Fruit fly (Drosophila melanogaster) whole organism, embryonic: Measurements from ENCODE around the gene wuho.
A peak's percentile ranks its signal among the peaks of the same experiment; 100 is the strongest.

Source experiments
- Atf-2 ChIP-seq: fragments of 200-800 bp; sonication (Bioruptor generic); optimal IDR thresholded peaks from 2 replicates; lab custom pipeline; 2016; ENCODE audit warnings: missing biosample characterization, missing genetic modification characterization
- CG10274 ChIP-seq: fragments of 200-800 bp; sonication (Bioruptor generic); optimal IDR thresholded peaks from 3 replicates; lab custom pipeline; 2017; ENCODE audit warnings: missing biosample characterization, mild to moderate bottlenecking, missing genetic modification characterization
- CG10321 ChIP-seq: fragments of 200-800 bp; sonication (Bioruptor generic); IDR thresholded peaks from 2 replicates; pipeline ENCODE4 v1.3.6; 2022; ENCODE audit warnings: missing biosample characterization, missing genetic modification characterization
- CG10462 ChIP-seq: fragments of 200-800 bp; sonication (Bioruptor generic); optimal IDR thresholded peaks from 2 replicates; lab custom pipeline; 2016; ENCODE audit warnings: missing biosample characterization, missing genetic modification characterization
- CG12299 ChIP-seq: fragments of 200-800 bp; sonication (Bioruptor generic); optimal IDR thresholded peaks from 2 replicates; lab custom pipeline; 2018; ENCODE audit warnings: missing biosample characterization, mild to moderate bottlenecking, missing genetic modification characterization
- CG13296 ChIP-seq: fragments of 200-800 bp; sonication (Bioruptor generic); optimal IDR thresholded peaks from 3 replicates; lab custom pipeline; 2018; ENCODE audit warnings: missing biosample characterization, mild to moderate bottlenecking, missing genetic modification characterization
- CG14667 ChIP-seq: fragments of 200-800 bp; sonication (Bioruptor generic); IDR thresholded peaks from 2 replicates; pipeline ENCODE4 v1.3.6; 2022; ENCODE audit warnings: missing biosample characterization, missing genetic modification characterization
- CG14965 ChIP-seq: fragments of 200-800 bp; sonication (Bioruptor generic); optimal IDR thresholded peaks from 2 replicates; lab custom pipeline; 2016; ENCODE audit warnings: missing biosample characterization, missing genetic modification characterization, borderline replicate concordance
- CG1602 ChIP-seq: fragments of 200-800 bp; sonication (Bioruptor generic); optimal IDR thresholded peaks from 3 replicates; lab custom pipeline; 2016; ENCODE audit warnings: missing biosample characterization, missing genetic modification characterization
- CG1603 ChIP-seq: fragments of 200-800 bp; sonication (Bioruptor generic); optimal IDR thresholded peaks from 2 replicates; lab custom pipeline; 2019; ENCODE audit warnings: missing biosample characterization, mild to moderate bottlenecking, missing genetic modification characterization, moderate library complexity
- CG1647 ChIP-seq: fragments of 200-800 bp; sonication (Bioruptor generic); optimal IDR thresholded peaks from 3 replicates; lab custom pipeline; 2016; ENCODE audit warnings: missing biosample characterization, missing genetic modification characterization
- CG17359 ChIP-seq: fragments of 200-800 bp; sonication (Bioruptor generic); optimal IDR thresholded peaks from 3 replicates; lab custom pipeline; 2018; ENCODE audit warnings: missing biosample characterization, mild to moderate bottlenecking, missing genetic modification characterization, moderate library complexity
- CG2712 ChIP-seq: fragments of 200-800 bp; optimal IDR thresholded peaks from 3 replicates; lab custom pipeline; 2019; ENCODE audit warnings: missing biosample characterization, mild to moderate bottlenecking, missing genetic modification characterization, moderate library complexity
- CG3065 ChIP-seq: fragments of 200-800 bp; sonication (Bioruptor generic); optimal IDR thresholded peaks from 2 replicates; lab custom pipeline; 2016; ENCODE audit warnings: missing biosample characterization, missing genetic modification characterization
- CG31224 ChIP-seq: fragments of 200-800 bp; sonication (Bioruptor generic); IDR thresholded peaks from 2 replicates; pipeline ENCODE4 v1.3.6; 2022; ENCODE audit warnings: missing biosample characterization, missing genetic modification characterization
- CG3726 ChIP-seq: fragments of 200-800 bp; sonication (Bioruptor generic); IDR thresholded peaks from 3 replicates; pipeline ENCODE4, ENCODE4 v1.3.6; 2022; ENCODE audit warnings: missing biosample characterization, missing genetic modification characterization
- CG4424 ChIP-seq: fragments of 200-800 bp; sonication (Bioruptor generic); optimal IDR thresholded peaks from 3 replicates; lab custom pipeline; 2016; ENCODE audit warnings: missing biosample characterization, missing genetic modification characterization
- CG6175 ChIP-seq: fragments of 200-800 bp; sonication (Bioruptor generic); IDR thresholded peaks from 3 replicates; pipeline ENCODE4 v1.3.6; 2022; ENCODE audit warnings: missing biosample characterization, missing genetic modification characterization
- CG6791 ChIP-seq: fragments of 200-800 bp; sonication (Bioruptor generic); IDR thresholded peaks from 3 replicates; pipeline ENCODE4 v1.3.6; 2022; ENCODE audit warnings: missing biosample characterization, missing genetic modification characterization; ENCODE audit not compliant: partially characterized antibody
- CG6813 ChIP-seq: fragments of 200-800 bp; sonication (Bioruptor generic); optimal IDR thresholded peaks from 2 replicates; lab custom pipeline; 2017; ENCODE audit warnings: missing biosample characterization, missing genetic modification characterization, mild to moderate bottlenecking, moderate library complexity, missing genetic modification reagents
- CG8290 ChIP-seq, 3 experiments: fragments of 200-800 bp; sonication (Bioruptor generic); optimal IDR thresholded peaks; 2 replicates each; lab custom pipeline; 2016 to 2019; ENCODE audit warnings: missing biosample characterization in 3 of 3, missing genetic modification characterization in 3 of 3, mild to moderate bottlenecking in 2 of 3, moderate library complexity in 1 of 3
- CG8478 ChIP-seq: fragments of >200 bp; optimal IDR thresholded peaks from 2 replicates; lab custom pipeline; 2018
- CG8924 ChIP-seq: fragments of 200-800 bp; optimal IDR thresholded peaks from 3 replicates; lab custom pipeline; 2019; ENCODE audit warnings: missing biosample characterization, mild to moderate bottlenecking, missing genetic modification characterization, moderate library complexity
- CG9817 ChIP-seq: fragments of 200-800 bp; sonication (Bioruptor generic); optimal IDR thresholded peaks from 2 replicates; lab custom pipeline; 2018; ENCODE audit warnings: missing biosample characterization, mild to moderate bottlenecking, missing genetic modification characterization, moderate library complexity
- CHES-1-like ChIP-seq: fragments of 200-800 bp; sonication (Bioruptor generic); optimal IDR thresholded peaks from 2 replicates; lab custom pipeline; 2016; ENCODE audit warnings: missing biosample characterization, missing genetic modification characterization
- Chrac-16 ChIP-seq: fragments of 200-800 bp; sonication (Bioruptor generic); optimal IDR thresholded peaks from 3 replicates; lab custom pipeline; 2016; ENCODE audit warnings: missing biosample characterization, missing genetic modification characterization
- Dp ChIP-seq: fragments of 200-800 bp; sonication (Bioruptor generic); optimal IDR thresholded peaks from 2 replicates; lab custom pipeline; 2018; ENCODE audit warnings: missing biosample characterization, mild to moderate bottlenecking, missing genetic modification characterization, moderate library complexity
- Dref ChIP-seq: fragments of 200-800 bp; sonication (Bioruptor generic); IDR thresholded peaks from 2 replicates; pipeline ENCODE4 v1.3.6; 2022; ENCODE audit warnings: missing biosample characterization, missing genetic modification characterization
- H2.0 ChIP-seq: fragments of 200-800 bp; sonication (Bioruptor generic); IDR thresholded peaks from 2 replicates; pipeline ENCODE4 v1.3.6; 2022; ENCODE audit warnings: missing biosample characterization, missing genetic modification characterization
- HLH54F ChIP-seq: fragments of 200-800 bp; sonication (Bioruptor generic); optimal IDR thresholded peaks from 3 replicates; lab custom pipeline; 2016; ENCODE audit warnings: missing biosample characterization, missing genetic modification characterization
- Hr51 ChIP-seq, 2 experiments: fragments of 200-800 bp; sonication (Bioruptor generic); optimal IDR thresholded peaks; 2 replicates in 1 of 2; 3 replicates in 1 of 2; lab custom pipeline; 2016 to 2018; ENCODE audit warnings: missing biosample characterization in 2 of 2, missing genetic modification characterization in 2 of 2, mild to moderate bottlenecking in 1 of 2, moderate library complexity in 1 of 2
- Hr78 ChIP-seq, 2 experiments: fragments of 200-800 bp in 1 of 2; fragments of >200 bp in 1 of 2; sonication (Bioruptor generic) in 1 of 2; optimal IDR thresholded peaks; 2 replicates each; lab custom pipeline; 2017 to 2019; ENCODE audit warnings: missing biosample characterization in 2 of 2, missing genetic modification characterization in 2 of 2, mild to moderate bottlenecking in 1 of 2, moderate library complexity in 1 of 2
- Myb ChIP-seq: fragments of 200-800 bp; sonication (Bioruptor generic); optimal IDR thresholded peaks from 2 replicates; lab custom pipeline; 2016; ENCODE audit warnings: missing biosample characterization, missing genetic modification characterization
- Neu2 ChIP-seq: fragments of 200-800 bp; sonication (Bioruptor generic); optimal IDR thresholded peaks from 3 replicates; lab custom pipeline; 2016; ENCODE audit warnings: missing biosample characterization, missing genetic modification characterization, borderline replicate concordance
- PHDP ChIP-seq: fragments of 200-800 bp; sonication (Bioruptor generic); optimal IDR thresholded peaks from 3 replicates; lab custom pipeline; 2018; ENCODE audit warnings: missing biosample characterization, mild to moderate bottlenecking, missing genetic modification characterization, moderate library complexity
- Rfx ChIP-seq: fragments of 200-800 bp; sonication (Bioruptor generic); IDR thresholded peaks from 2 replicates; pipeline ENCODE4 v1.3.6; 2022; ENCODE audit warnings: missing biosample characterization, missing genetic modification characterization
- bcd ChIP-seq: fragments of 200-800 bp; sonication (Bioruptor generic); optimal IDR thresholded peaks from 2 replicates; lab custom pipeline; 2017; ENCODE audit warnings: missing biosample characterization, mild to moderate bottlenecking, missing genetic modification characterization
- cad ChIP-seq: fragments of >200 bp; optimal IDR thresholded peaks from 2 replicates; lab custom pipeline; 2017; ENCODE audit warnings: missing biosample characterization, missing genetic modification characterization
- crp ChIP-seq, 2 experiments: fragments of 200-800 bp; sonication (Bioruptor generic); optimal IDR thresholded peaks; 2 replicates in 1 of 2; 3 replicates in 1 of 2; lab custom pipeline; 2017; ENCODE audit warnings: missing biosample characterization in 2 of 2, missing genetic modification characterization in 2 of 2, mild to moderate bottlenecking in 1 of 2, moderate library complexity in 1 of 2
- ewg ChIP-seq: fragments of 200-800 bp; sonication (Bioruptor generic); optimal IDR thresholded peaks from 3 replicates; lab custom pipeline; 2017; ENCODE audit warnings: mild to moderate bottlenecking, missing biosample characterization, missing genetic modification reagents, missing genetic modification characterization
- jumu ChIP-seq: fragments of 200-800 bp; sonication (Bioruptor generic); optimal IDR thresholded peaks from 3 replicates; lab custom pipeline; 2016; ENCODE audit warnings: missing biosample characterization, missing genetic modification characterization
- kah ChIP-seq: fragments of 200-800 bp; sonication (Bioruptor generic); optimal IDR thresholded peaks from 2 replicates; lab custom pipeline; 2018; ENCODE audit warnings: missing biosample characterization, mild to moderate bottlenecking, missing genetic modification characterization
- otp ChIP-seq: fragments of 200-800 bp; sonication (Bioruptor generic); IDR thresholded peaks from 3 replicates; pipeline ENCODE4, ENCODE4 v1.3.6; 2022; ENCODE audit warnings: missing biosample characterization, missing genetic modification characterization
- pfk ChIP-seq: fragments of 200-800 bp; sonication (Bioruptor generic); optimal IDR thresholded peaks from 2 replicates; lab custom pipeline; 2018; ENCODE audit warnings: missing biosample characterization, mild to moderate bottlenecking, missing genetic modification characterization, moderate library complexity
- psq ChIP-seq: fragments of 200-800 bp; sonication (Bioruptor generic); optimal IDR thresholded peaks from 2 replicates; lab custom pipeline; 2017; ENCODE audit warnings: missing biosample characterization, missing genetic modification characterization
- slbo ChIP-seq: fragments of 200-800 bp; sonication (Bioruptor generic); IDR thresholded peaks from 2 replicates; pipeline ENCODE4 v1.3.6; 2022; ENCODE audit warnings: missing biosample characterization, missing genetic modification characterization
- stc ChIP-seq: fragments of 200-800 bp; sonication (Bioruptor generic); IDR thresholded peaks from 2 replicates; pipeline ENCODE4 v1.3.6; 2022; ENCODE audit warnings: missing biosample characterization, missing genetic modification characterization
- tin ChIP-seq: fragments of 200-800 bp; sonication (Bioruptor generic); optimal IDR thresholded peaks from 3 replicates; lab custom pipeline; 2016; ENCODE audit warnings: missing biosample characterization, missing genetic modification characterization
- toy ChIP-seq: fragments of 200-800 bp; sonication (Bioruptor generic); IDR thresholded peaks from 2 replicates; pipeline ENCODE4 v1.3.6; 2022; ENCODE audit warnings: missing biosample characterization, missing genetic modification characterization
- ttk ChIP-seq: fragments of 200-800 bp; sonication (Bioruptor generic); IDR thresholded peaks from 2 replicates; pipeline ENCODE4 v2.1.2; 2022; ENCODE audit warnings: missing biosample characterization, missing genetic modification characterization
- unpg ChIP-seq: fragments of 200-800 bp; sonication (Bioruptor generic); optimal IDR thresholded peaks from 3 replicates; lab custom pipeline; 2018; ENCODE audit warnings: missing biosample characterization, mild to moderate bottlenecking, missing genetic modification characterization, moderate library complexity

wuho gene

dm6 chrX:6295129-6295539 lies 7.2 kb downstream of the wuho start, which contains the start of the genes CG15891 and CG3815 (continued):
- TF ChIP-seq CG9817 (tag; lab: Kevin White, UChicago) (peak; percentile 63), PHDP (tag; lab: Kevin White, UChicago) (no peak), CG8924 (tag; lab: Kevin White, UChicago) (peak; percentile 55), tin (GFP tag; lab: Kevin White, UChicago) (peak; percentile 35), otp (no peak), toy (no peak), CG8290 (GFP tag; optimal IDR thresholded peaks at IDR 0.05; lab: Kevin White, UChicago) (peak; percentile 46), CG8290 (tag; optimal IDR thresholded peaks at IDR 0.05; lab: Kevin White, UChicago) (no peak), CG14667 (no peak), Myb (GFP tag; lab: Kevin White, UChicago) (peak; percentile 91), stc (GFP tag; lab: Robert Waterston, UW) (no peak), CG10321 (GFP tag; lab: Robert Waterston, UW) (no peak), bcd (GFP tag; lab: Kevin White, UChicago) (peak; percentile 61), psq (GFP tag; lab: Kevin White, UChicago) (no peak), H2.0 (GFP tag; lab: Robert Waterston, UW) (no peak), CG12299 (tag; lab: Kevin White, UChicago) (peak; percentile 23), jumu (GFP tag; lab: Kevin White, UChicago) (peak; percentile 40), CG1603 (no peak), slbo (peak; percentile 69), Atf-2 (no peak), Dp (GFP tag; lab: Kevin White, UChicago) (peak; percentile 18), unpg (peak; percentile 44), CG10462 (GFP tag; lab: Kevin White, UChicago) (no peak), CG31224 (GFP tag; lab: Robert Waterston, UW) (peak; percentile 13; the same call in 1 of the 2 replicates), crp (GFP tag; optimal IDR thresholded peaks at IDR 0.05; lab: Kevin White, UChicago) (peak in 1 of 2 experiments; percentile 36), ttk (GFP tag; lab: Robert Waterston, UW) (no peak), CG8478 (lab: Kevin White, UChicago) (no peak), CG4424 (peak; percentile 7), CG6813 (GFP tag; lab: Kevin White, UChicago) (no peak), Neu2 (no peak), Hr51 (GFP tag; optimal IDR thresholded peaks at IDR 0.05; lab: Kevin White, UChicago) (no peak), pfk (GFP tag; lab: Kevin White, UChicago) (no peak), Chrac-16 (peak; percentile 31), CG13296 (GFP tag; lab: Kevin White, UChicago) (no peak), CG2712 (tag; lab: Kevin White, UChicago) (peak; percentile 67), ewg (GFP tag; lab: Kevin White, UChicago) (peak; percentile 93), CHES-1-like (GFP tag; lab: Kevin White, UChicago) (peak; percentile 51), Rfx (GFP tag; lab: Robert Waterston, UW) (peak; percentile 76), cad (GFP tag; lab: Kevin White, UChicago) (no peak), CG1647 (GFP tag; lab: Kevin White, UChicago) (no peak), HLH54F (peak; percentile 36), CG3065 (GFP tag; lab: Kevin White, UChicago) (no peak), kah (peak; percentile 40), CG3726 (GFP tag; lab: Robert Waterston, UW) (no peak), CG14965 (no peak), Hr78 (GFP tag; optimal IDR thresholded peaks at IDR 0.05; lab: Kevin White, UChicago) (no peak), CG6791 (GFP tag; lab: Robert Waterston, UW) (0 out of 3 replicates have a peak, but pooled peaks have one; percentile 39), CG17359 (tag; lab: Kevin White, UChicago) (peak; percentile 25), Dref (GFP tag; lab: Robert Waterston, UW) (peak; percentile 67), CG1602 (no peak), CG10274 (GFP tag; lab: Kevin White, UChicago) (no peak), CG6175 (no peak)
